Worm (Caenorhabditis elegans): Measurements from ENCODE around the gene dos-3.

DNA sequence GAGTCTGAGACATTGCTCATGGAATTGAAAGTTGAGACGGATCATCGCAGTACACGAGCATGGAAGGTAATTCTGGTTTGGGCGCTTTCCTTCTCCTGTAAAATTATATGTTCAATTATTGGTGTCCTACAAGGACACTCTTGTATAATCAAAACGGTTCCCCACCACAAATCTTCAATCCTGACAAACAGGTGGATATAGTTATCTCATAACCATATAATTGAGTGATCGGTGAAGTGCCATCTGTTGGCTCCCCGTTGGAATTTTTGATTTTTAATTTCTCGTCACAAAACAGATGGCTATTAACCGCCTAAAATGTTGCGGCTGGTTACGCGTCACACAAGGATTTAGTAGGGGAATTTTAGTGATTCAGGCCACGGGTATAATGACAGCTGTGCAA, 29.5 kb upstream of the dos-3 start:
- TF ChIP-seq skn-1 (tag; optimal IDR thresholded peaks at IDR 0.05), result no peak
- TF ChIP-seq lin-13 (GFP tag; optimal IDR thresholded peaks at IDR 0.05), result no peak
- no peak for TF ChIP-seq lsy-2 (tag; optimal IDR thresholded peaks at IDR 0.05)
- TF ChIP-seq ama-1 (optimal IDR thresholded peaks at IDR 0.05), result no peak
- TF ChIP-seq egl-27 (tag; optimal IDR thresholded peaks at IDR 0.05), result no peak
- TF ChIP-seq nhr-77 (tag; optimal IDR thresholded peaks at IDR 0.05), result no peak
- TF ChIP-seq Y55F3AM.14 (GFP tag; optimal IDR thresholded peaks at IDR 0.05), result no peak
- TF ChIP-seq lin-39 (tag; optimal IDR thresholded peaks at IDR 0.05), result no peak
- TF ChIP-seq F13H6.1 (tag; optimal IDR thresholded peaks at IDR 0.05), result no peak
- TF ChIP-seq nhr-11 (tag; optimal IDR thresholded peaks at IDR 0.05), result no peak
- no peak for TF ChIP-seq ztf-11 (tag; optimal IDR thresholded peaks at IDR 0.05)
